Worm (Caenorhabditis elegans): ENCODE results near the gene Y55B1BL.2.

Y55B1BL.2 gene

DNA sequence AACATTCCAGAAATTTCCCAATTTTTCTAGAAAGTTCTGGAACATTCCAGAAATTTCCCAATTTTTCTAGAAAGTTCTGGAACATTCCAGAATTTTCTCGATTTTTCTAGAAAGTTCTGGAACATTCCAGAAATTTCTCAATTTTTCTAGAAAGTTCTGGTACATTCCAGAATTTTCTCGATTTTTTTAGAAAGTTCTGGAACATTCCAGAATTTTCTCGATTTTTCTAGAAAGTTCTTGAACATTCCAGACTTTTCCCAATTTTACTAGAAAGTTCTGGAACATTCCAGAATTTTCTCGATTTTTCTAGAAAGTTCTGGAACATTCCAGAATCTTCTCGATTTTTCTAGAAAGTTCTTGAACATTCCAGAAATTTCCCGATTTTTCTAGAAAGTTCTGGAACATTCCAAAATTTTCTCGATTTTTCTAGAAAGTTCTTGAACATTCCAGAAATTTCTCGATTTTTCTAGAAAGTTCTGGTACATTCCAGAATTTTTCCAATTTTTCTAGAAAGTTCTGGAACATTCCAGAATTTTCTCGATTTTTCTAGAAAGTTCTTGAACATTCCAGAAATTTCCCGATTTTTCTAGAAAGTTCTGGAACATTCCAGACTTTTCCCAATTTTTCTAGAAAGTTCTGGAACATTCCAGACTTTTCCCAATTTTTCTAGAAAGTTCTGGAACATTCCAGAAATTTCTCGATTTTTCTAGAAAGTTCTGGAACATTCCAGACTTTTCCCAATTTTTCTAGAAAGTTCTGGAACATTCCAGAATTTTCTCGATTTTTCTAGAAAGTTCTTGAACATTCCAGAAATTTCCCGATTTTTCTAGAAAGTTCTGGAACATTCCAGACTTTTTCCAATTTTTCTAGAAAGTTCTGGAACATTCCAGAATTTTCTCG lies 23.1 kb downstream of the Y55B1BL.2 start:
- peak; percentile 94 for TF ChIP-seq hsf-1 (GFP tag; IDR thresholded peaks at IDR 0.05)
- TF ChIP-seq D2030.7 (GFP tag; IDR thresholded peaks at IDR 0.05), result 0 out of 2 replicates have a peak, but pooled peaks have one; percentile 10
- 0 out of 2 replicates have a peak, but pooled peaks have one; percentile 20 for TF ChIP-seq egl-44 (GFP tag; IDR thresholded peaks at IDR 0.05)
- TF ChIP-seq ceh-100 (GFP tag; IDR thresholded peaks at IDR 0.05), result 0 out of 2 replicates have a peak, but pooled peaks have one; percentile 14
- 0 out of 2 replicates have a peak, but pooled peaks have one; percentile 15 for TF ChIP-seq ceh-40 (GFP tag; IDR thresholded peaks at IDR 0.05)
- TF ChIP-seq madf-6 (GFP tag; IDR thresholded peaks at IDR 0.05), result peak; percentile 33
- TF ChIP-seq dox-1 (GFP tag; IDR thresholded peaks at IDR 0.05), result peak; percentile 58
- TF ChIP-seq ekl-4 (GFP tag; IDR thresholded peaks at IDR 0.05), result peak; percentile 39; the same call in 1 of the 2 replicates
- 0 out of 2 replicates have a peak, but pooled peaks have one; percentile 59 for TF ChIP-seq ceh-58 (GFP tag; IDR thresholded peaks at IDR 0.05)

DNA sequence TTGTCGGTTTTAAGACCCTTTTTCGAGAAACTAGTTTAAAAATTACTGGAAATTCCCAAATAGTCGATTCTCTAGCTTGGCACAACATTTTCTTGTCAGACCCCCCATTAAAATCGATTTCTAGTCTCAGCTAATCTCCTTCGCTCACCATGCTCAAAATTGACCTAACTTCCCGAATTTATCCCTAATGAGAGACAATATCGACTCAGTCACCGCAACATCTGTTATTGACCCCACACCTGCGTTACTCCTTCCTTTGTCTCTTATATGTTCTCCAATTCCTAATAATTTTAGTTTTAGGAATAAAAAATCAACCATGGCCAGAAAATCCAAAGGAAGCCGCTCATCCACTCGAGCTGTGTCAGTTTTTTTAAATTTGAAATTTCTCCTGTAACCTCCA lies 26.5 kb downstream of the Y55B1BL.2 start, which contains the start of gene cec-8:
Gene cec-8 (plus strand): TSS at position 301 of the 400 bp plus-strand sequence.
- TF ChIP-seq lsy-27 (tag; optimal IDR thresholded peaks at IDR 0.05; ENCODE audit: borderline replicate concordance, insufficient read depth) (no peak), him-1 (tag; optimal IDR thresholded peaks at IDR 0.05) (no peak), dox-1 (GFP tag; IDR thresholded peaks at IDR 0.05) (no peak), dpff-1 (tag; optimal IDR thresholded peaks at IDR 0.05) (no peak), F49E8.2 (tag; optimal IDR thresholded peaks at IDR 0.05; ENCODE audit: insufficient read depth) (no peak)

DNA sequence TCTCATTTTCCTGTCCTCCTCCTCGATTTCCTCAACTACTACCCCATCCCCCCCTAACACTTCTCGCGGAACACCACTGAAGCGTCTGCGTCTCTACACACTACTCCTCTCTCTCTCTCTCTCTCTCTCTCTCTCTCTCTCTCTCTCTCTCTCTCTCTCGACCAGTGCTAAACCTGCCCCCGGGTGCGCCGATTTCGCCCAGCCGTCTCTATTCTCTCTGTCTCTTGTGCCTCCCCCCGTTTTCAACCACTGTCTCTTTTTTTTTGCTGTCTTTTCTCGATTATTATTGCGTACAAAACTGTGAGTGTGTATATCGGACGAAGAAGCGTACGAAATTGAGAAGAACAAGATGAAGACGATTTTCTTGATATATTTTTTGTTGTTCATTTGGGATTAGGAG lies 30.4 kb downstream of the Y55B1BL.2 start:
- TF ChIP-seq K12H6.12 (tag; optimal IDR thresholded peaks at IDR 0.05) (peak; percentile 54), tbx-9 (tag; optimal IDR thresholded peaks at IDR 0.05; ENCODE audit: borderline replicate concordance) (no peak), ceh-27 (GFP tag; optimal IDR thresholded peaks at IDR 0.05) (peak; percentile 53), ets-4 (GFP tag; optimal IDR thresholded peaks at IDR 0.05) (peak; percentile 26), rcor-1 (GFP tag; IDR thresholded peaks at IDR 0.05) (0 out of 2 replicates have a peak, but pooled peaks have one; percentile 10), hmg-1.2 (GFP tag; IDR thresholded peaks at IDR 0.05) (peak; percentile 96), F33H1.4 (GFP tag; IDR thresholded peaks at IDR 0.05) (no peak), ztf-22 (GFP tag; optimal IDR thresholded peaks at IDR 0.05) (peak; percentile 20), efl-1 (GFP tag; optimal IDR thresholded peaks at IDR 0.05) (no peak), attf-5 (GFP tag; optimal IDR thresholded peaks at IDR 0.05) (peak; percentile 62), nfya-2 (GFP tag; IDR thresholded peaks at IDR 0.05) (no peak), B0336.3 (GFP tag; IDR thresholded peaks at IDR 0.05) (peak; percentile 69), fkh-3 (tag; optimal IDR thresholded peaks at IDR 0.05) (no peak), C06A6.2 (GFP tag; conservative IDR thresholded peaks at IDR 0.05) (0 out of 2 replicates have a peak, but pooled peaks have one; percentile 23), repo-1 (tag; optimal IDR thresholded peaks at IDR 0.05) (peak; percentile 9), lin-40 (tag; optimal IDR thresholded peaks at IDR 0.05) (peak; percentile 54), K11D2.4 (GFP tag; IDR thresholded peaks at IDR 0.05) (0 out of 2 replicates have a peak, but pooled peaks have one; percentile 47), ekl-4 (GFP tag; IDR thresholded peaks at IDR 0.05) (0 out of 2 replicates have a peak, but pooled peaks have one; percentile 26), cebp-1 (GFP tag; IDR thresholded peaks at IDR 0.05) (no peak), cebp-1 (tag; optimal IDR thresholded peaks at IDR 0.05) (peak; percentile 69), hmg-20 (GFP tag; IDR thresholded peaks at IDR 0.05) (0 out of 2 replicates have a peak, but pooled peaks have one; percentile 41), pbrm-1 (GFP tag; IDR thresholded peaks at IDR 0.05) (peak; percentile 61; the same call in 1 of the 2 replicates), nfyb-1 (GFP tag; IDR thresholded peaks at IDR 0.05) (peak; percentile 76), athp-1 (tag; optimal IDR thresholded peaks at IDR 0.05) (no peak), madf-6 (GFP tag; IDR thresholded peaks at IDR 0.05) (0 out of 2 replicates have a peak, but pooled peaks have one; percentile 28), mcd-1 (GFP tag; IDR thresholded peaks at IDR 0.05) (peak; percentile 75), gei-17 (GFP tag; optimal IDR thresholded peaks at IDR 0.05) (peak; percentile 42), ama-1 (optimal IDR thresholded peaks at IDR 0.05) (no peak), ama-1 (GFP tag; optimal IDR thresholded peaks at IDR 0.05) (no peak), ztf-26 (tag; optimal IDR thresholded peaks at IDR 0.05) (peak; percentile 36), dox-1 (GFP tag; IDR thresholded peaks at IDR 0.05) (peak; percentile 79), lin-35 (GFP tag; optimal IDR thresholded peaks at IDR 0.05) (no peak)

Data from whole organism, young adult.